Worm (Caenorhabditis elegans) whole organism, young adult: ENCODE data around the gene srx-137.

Experiments used
- B0336.3 ChIP-seq: fragments of 200-800 bp; sonication (Bioruptor generic); IDR thresholded peaks from 2 replicates; pipeline ENCODE4 v1.3.6; 2022; ENCODE audit warnings: missing genetic modification characterization, missing compliant biosample characterization
- K11D2.4 ChIP-seq: fragments of 200-800 bp; sonication (Bioruptor generic); IDR thresholded peaks from 2 replicates; pipeline ENCODE4 v1.3.6; 2022; ENCODE audit warnings: missing genetic modification reagents, missing genetic modification characterization, missing compliant biosample characterization
- cebp-2 ChIP-seq: fragments of 200-800 bp; sonication (Bioruptor generic); IDR thresholded peaks from 2 replicates; pipeline ENCODE4 v1.3.6; 2022; ENCODE audit warnings: missing genetic modification characterization, missing compliant biosample characterization
- egl-18 ChIP-seq: fragments of 200-800 bp; sonication (Bioruptor generic); IDR thresholded peaks from 2 replicates; pipeline ENCODE4 v1.3.6; 2022; ENCODE audit warnings: missing genetic modification reagents, missing genetic modification characterization, missing compliant biosample characterization
- nfya-2 ChIP-seq: fragments of 200-800 bp; sonication (Bioruptor generic); IDR thresholded peaks from 2 replicates; pipeline ENCODE4 v1.3.6; 2022; ENCODE audit warnings: missing genetic modification reagents, missing genetic modification characterization, missing compliant biosample characterization
- unc-62 ChIP-seq: fragments of 150-350 bp; optimal IDR thresholded peaks from 2 replicates; lab custom pipeline; 2014; ENCODE audit warnings: missing biosample characterization, missing genetic modification reagents, missing genetic modification characterization

DNA sequence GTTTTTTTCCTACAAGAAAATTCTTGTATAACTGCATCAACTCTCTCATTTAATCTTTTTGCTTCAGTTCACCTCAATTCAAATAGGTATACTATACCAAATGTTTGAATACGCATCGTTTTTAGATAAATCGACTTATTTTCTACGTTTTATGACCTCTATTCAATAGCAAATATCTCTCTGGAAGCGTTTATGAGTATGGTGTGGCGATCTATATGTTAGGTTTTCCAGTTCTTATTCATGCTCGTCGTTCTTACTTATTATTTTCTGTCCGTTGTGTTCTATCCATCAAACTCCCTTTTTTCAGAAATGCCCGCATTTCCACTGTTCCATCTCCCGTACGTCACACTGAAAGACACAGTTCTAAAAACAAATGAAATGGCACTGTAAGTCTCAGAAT, 18.0 kb downstream of the srx-137 start, which contains the start of gene T22G5.3:
- TF ChIP-seq unc-62 (GFP tag; lab: Kevin White, UChicago) (no peak), egl-18 (GFP tag; lab: Robert Waterston, UW) (no peak), nfya-2 (GFP tag; lab: Robert Waterston, UW) (no peak), K11D2.4 (GFP tag; lab: Robert Waterston, UW) (no peak), B0336.3 (GFP tag; lab: Robert Waterston, UW) (no peak), cebp-2 (GFP tag; lab: Robert Waterston, UW) (no peak)
